Worm (Caenorhabditis elegans) whole organism, midembryonic: ENCODE data around the gene tsn-1.

Experiments
- T22C8.4 ChIP-seq: fragments of 200-800 bp; sonication (Bioruptor generic); IDR thresholded peaks from 2 replicates; pipeline ENCODE4 v1.3.6; 2022; ENCODE audit warnings: missing genetic modification characterization, missing compliant biosample characterization
- cog-1 ChIP-seq: sonication (generic microtip); optimal IDR thresholded peaks from 2 replicates; lab custom pipeline; 2016; ENCODE audit warnings: missing genetic modification characterization, missing compliant biosample characterization
- flt-1 ChIP-seq: fragments of 200-800 bp; sonication (Bioruptor generic); IDR thresholded peaks from 2 replicates; pipeline ENCODE4 v1.3.6; 2022; ENCODE audit warnings: missing genetic modification characterization, missing compliant biosample characterization
- klf-2 ChIP-seq: fragments of 200-800 bp; sonication (Bioruptor generic); conservative IDR thresholded peaks from 2 replicates; pipeline ENCODE4 v1.3.6; 2022; ENCODE audit warnings: missing genetic modification reagents, missing genetic modification characterization, missing compliant biosample characterization
- med-1 ChIP-seq: sonication (generic microtip); optimal IDR thresholded peaks from 2 replicates; lab custom pipeline; 2017; ENCODE audit warnings: missing genetic modification characterization, mild to moderate bottlenecking, missing compliant biosample characterization, antibody characterized with exemption, missing genetic modification reagents; ENCODE audit not compliant: insufficient read depth
- ref-1 ChIP-seq: fragments of 200-800 bp; sonication (Bioruptor generic); conservative IDR thresholded peaks from 2 replicates; pipeline ENCODE4 v1.3.6; 2022; ENCODE audit warnings: missing genetic modification reagents, missing genetic modification characterization, missing compliant biosample characterization
- ztf-23 ChIP-seq: fragments of 200-800 bp; sonication (Bioruptor generic); IDR thresholded peaks from 2 replicates; pipeline ENCODE4 v1.3.6; 2022; ENCODE audit warnings: missing genetic modification reagents, missing genetic modification characterization, missing compliant biosample characterization
- ztf-29 ChIP-seq: fragments of 200-800 bp; sonication (Bioruptor generic); IDR thresholded peaks from 2 replicates; pipeline ENCODE4 v1.3.6; 2022; ENCODE audit warnings: missing genetic modification reagents, missing genetic modification characterization, missing compliant biosample characterization

DNA sequence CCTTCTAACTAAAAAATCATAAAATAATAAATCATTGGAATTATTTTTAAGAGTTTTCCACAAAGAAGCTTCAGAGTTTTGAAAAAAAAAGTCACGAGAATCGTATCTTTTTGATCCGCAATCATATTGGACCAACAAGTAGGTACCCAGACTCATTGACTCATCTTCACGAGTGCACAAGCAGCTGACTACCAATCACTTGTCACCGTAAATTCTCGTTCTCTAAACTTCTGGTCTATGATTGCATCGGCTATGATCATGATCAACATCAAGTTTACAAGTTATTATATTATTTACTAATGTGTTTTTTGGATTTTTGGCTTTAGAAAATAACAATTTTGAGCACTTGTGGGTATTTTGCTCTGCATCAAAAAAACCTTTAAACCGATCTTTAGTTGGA lies 30.4 kb upstream of the tsn-1 start:
- TF ChIP-seq ztf-23 (GFP tag; lab: Robert Waterston, UW) (no peak), ref-1 (GFP tag; lab: Robert Waterston, UW) (no peak), flt-1 (GFP tag; lab: Robert Waterston, UW) (no peak), klf-2 (GFP tag; lab: Robert Waterston, UW) (no peak), T22C8.4 (no peak), cog-1 (tag; lab: Kevin White, UChicago) (no peak), med-1 (no peak), ztf-29 (GFP tag; lab: Robert Waterston, UW) (no peak)
